Worm (Caenorhabditis elegans): ENCODE data around the gene T26C5.3.

DNA sequence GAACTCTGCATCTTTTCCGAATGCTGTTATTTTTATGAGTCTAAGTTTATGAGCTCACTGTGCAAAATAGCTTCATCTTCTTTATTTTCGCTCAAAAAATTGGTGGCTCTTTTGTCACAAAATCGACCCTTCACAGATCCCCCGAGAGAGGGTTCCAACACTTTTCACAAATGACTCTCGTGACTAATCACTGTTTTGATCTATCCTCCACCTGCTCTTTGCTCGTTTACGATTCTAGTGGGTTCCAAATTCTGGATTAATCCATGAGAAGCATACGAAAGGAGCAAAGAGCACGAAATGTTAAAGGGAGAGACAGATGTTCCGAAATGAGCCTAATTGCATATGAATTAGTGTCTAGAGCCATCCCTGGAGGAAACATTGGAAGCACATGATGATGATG lies 25.0 kb downstream of the T26C5.3 start:
- TF ChIP-seq pes-1 (GFP tag; IDR thresholded peaks at IDR 0.05), result no peak
- TF ChIP-seq F13C5.2 (tag; optimal IDR thresholded peaks at IDR 0.05), result no peak
- no peak for TF ChIP-seq sea-1 (GFP tag; conservative IDR thresholded peaks at IDR 0.05)
- no peak for TF ChIP-seq B0310.2 (tag; optimal IDR thresholded peaks at IDR 0.05)
- no peak for TF ChIP-seq tbx-11 (GFP tag; IDR thresholded peaks at IDR 0.05)
- no peak for TF ChIP-seq ceh-13 (GFP tag; optimal IDR thresholded peaks at IDR 0.05)
- TF ChIP-seq hmg-4 (GFP tag; optimal IDR thresholded peaks at IDR 0.05), result no peak
- no peak for TF ChIP-seq hmbx-1 (tag; optimal IDR thresholded peaks at IDR 0.05)

Measured in whole organism, early embryonic.